Fruit fly (Drosophila melanogaster) whole organism, pupa: Measurements from ENCODE around the gene CG9922.

Source experiments
- CG10348 ChIP-seq: fragments of 200-800 bp; sonication (Bioruptor generic); IDR thresholded peaks from 2 replicates; pipeline ENCODE4 v1.3.6; 2022; ENCODE audit warnings: missing biosample characterization, missing genetic modification characterization
- CG12605 ChIP-seq: fragments of 200-800 bp; sonication (Bioruptor generic); IDR thresholded peaks from 2 replicates; pipeline ENCODE4 v1.3.6; 2022; ENCODE audit warnings: missing biosample characterization, missing genetic modification characterization
- CG13204 ChIP-seq: fragments of 200-800 bp; sonication (Bioruptor generic); optimal IDR thresholded peaks from 2 replicates; lab custom pipeline; 2018; ENCODE audit warnings: missing biosample characterization, mild to moderate bottlenecking, missing genetic modification characterization, moderate library complexity
- CG14655 ChIP-seq: fragments of 200-800 bp; sonication (Bioruptor generic); optimal IDR thresholded peaks from 3 replicates; lab custom pipeline; 2017; ENCODE audit warnings: mild to moderate bottlenecking, missing biosample characterization, missing genetic modification reagents, missing genetic modification characterization
- CG15710 ChIP-seq: fragments of 200-800 bp; sonication (Bioruptor generic); optimal IDR thresholded peaks from 2 replicates; lab custom pipeline; 2018; ENCODE audit warnings: missing biosample characterization, mild to moderate bottlenecking, missing genetic modification characterization, moderate library complexity
- CG17806 ChIP-seq: fragments of 200-800 bp; sonication (Bioruptor generic); optimal IDR thresholded peaks from 2 replicates; lab custom pipeline; 2018; ENCODE audit warnings: missing biosample characterization, mild to moderate bottlenecking, missing genetic modification characterization, moderate library complexity
- CG32121 ChIP-seq: fragments of 200-800 bp; sonication (Bioruptor generic); IDR thresholded peaks from 2 replicates; pipeline ENCODE4 v1.3.6; 2022; ENCODE audit warnings: missing biosample characterization, missing genetic modification characterization
- CG34367 ChIP-seq: fragments of 200-800 bp; sonication (Bioruptor generic); optimal IDR thresholded peaks from 2 replicates; lab custom pipeline; 2018; ENCODE audit warnings: missing biosample characterization, mild to moderate bottlenecking, missing genetic modification characterization
- CG4496 ChIP-seq: fragments of 200-800 bp; sonication (Bioruptor generic); IDR thresholded peaks from 3 replicates; pipeline ENCODE4 v1.3.6; 2022; ENCODE audit warnings: missing biosample characterization, missing genetic modification characterization
- CG8159 ChIP-seq: fragments of 200-800 bp; sonication (Bioruptor generic); optimal IDR thresholded peaks from 3 replicates; lab custom pipeline; 2018; ENCODE audit warnings: missing biosample characterization, mild to moderate bottlenecking, missing genetic modification characterization, moderate library complexity
- CG8301 ChIP-seq: fragments of 200-800 bp; sonication (Bioruptor generic); optimal IDR thresholded peaks from 2 replicates; lab custom pipeline; 2018; ENCODE audit warnings: missing biosample characterization, mild to moderate bottlenecking, missing genetic modification characterization
- CG9948 ChIP-seq: fragments of 200-800 bp; sonication (Bioruptor generic); optimal IDR thresholded peaks from 2 replicates; lab custom pipeline; 2018; ENCODE audit warnings: missing biosample characterization, mild to moderate bottlenecking, missing genetic modification characterization, moderate library complexity
- D1 ChIP-seq: fragments of 200-800 bp; sonication (Bioruptor generic); optimal IDR thresholded peaks from 2 replicates; lab custom pipeline; 2018; ENCODE audit warnings: missing biosample characterization, mild to moderate bottlenecking, missing genetic modification characterization, moderate library complexity
- EcR ChIP-seq: fragments of 200-800 bp; sonication (Bioruptor generic); optimal IDR thresholded peaks from 3 replicates; lab custom pipeline; 2019; ENCODE audit warnings: missing biosample characterization, missing genetic modification characterization, mild to moderate bottlenecking, moderate library complexity, missing genetic modification reagents
- Ets98B ChIP-seq: fragments of 200-800 bp; sonication (Bioruptor generic); IDR thresholded peaks from 2 replicates; pipeline ENCODE4 v1.3.6; 2022; ENCODE audit warnings: missing biosample characterization, missing genetic modification characterization
- Pif1A ChIP-seq: fragments of 200-800 bp; sonication (Bioruptor generic); optimal IDR thresholded peaks from 3 replicates; lab custom pipeline; 2016; ENCODE audit warnings: missing biosample characterization, missing genetic modification characterization
- Pif1B ChIP-seq: fragments of 200-800 bp; sonication (Bioruptor generic); optimal IDR thresholded peaks from 3 replicates; lab custom pipeline; 2016; ENCODE audit warnings: missing biosample characterization, missing genetic modification characterization
- Snoo ChIP-seq: fragments of 200-800 bp; sonication (Bioruptor generic); optimal IDR thresholded peaks from 3 replicates; lab custom pipeline; 2017; ENCODE audit warnings: missing biosample characterization, mild to moderate bottlenecking, missing genetic modification characterization, inconsistent platforms
- fd96Ca ChIP-seq: fragments of 200-800 bp; sonication (Bioruptor generic); IDR thresholded peaks from 3 replicates; pipeline ENCODE4 v1.3.6; 2022; ENCODE audit warnings: missing biosample characterization, missing genetic modification characterization
- gl ChIP-seq: fragments of 200-800 bp; sonication (Bioruptor generic); optimal IDR thresholded peaks from 2 replicates; lab custom pipeline; 2018; ENCODE audit warnings: missing biosample characterization, mild to moderate bottlenecking, missing genetic modification characterization
- rn ChIP-seq: fragments of 200-800 bp; sonication (Bioruptor generic); IDR thresholded peaks from 2 replicates; pipeline ENCODE4 v1.3.6; 2022; ENCODE audit warnings: missing biosample characterization, missing genetic modification characterization

CG9922 gene

dm6 chr3R:14041647-14042046 is 5.4 kb upstream of the CG9922 start:
- TF ChIP-seq CG9948: no peak
- no peak for TF ChIP-seq CG4496 (GFP tag; lab: Robert Waterston, UW)
- TF ChIP-seq Ets98B: no peak
- TF ChIP-seq CG14655: no peak
- no peak for TF ChIP-seq Pif1A
- TF ChIP-seq CG15710: no peak
- TF ChIP-seq EcR (GFP tag; lab: Kevin White, UChicago): no peak
- TF ChIP-seq CG34367 (tag; lab: Kevin White, UChicago): no peak
- TF ChIP-seq CG10348 (GFP tag; lab: Robert Waterston, UW): no peak
- no peak for TF ChIP-seq CG32121 (GFP tag; lab: Robert Waterston, UW)
- TF ChIP-seq CG12605 (GFP tag; lab: Robert Waterston, UW): no peak
- TF ChIP-seq D1 (tag; lab: Kevin White, UChicago): no peak
- no peak for TF ChIP-seq rn (GFP tag; lab: Robert Waterston, UW)
- TF ChIP-seq fd96Ca (GFP tag; lab: Robert Waterston, UW): no peak
- no peak for TF ChIP-seq Snoo (tag; lab: Kevin White, UChicago)
- no peak for TF ChIP-seq Pif1B
- TF ChIP-seq CG17806: no peak
- TF ChIP-seq CG13204 (GFP tag; lab: Kevin White, UChicago): no peak

- peak; percentile 6 for TF ChIP-seq CG15710
- no peak for TF ChIP-seq gl
These were observed 4.8 kb upstream of the CG9922 start for dm6 chr3R:14041036-14041435.

dm6 chr3R:14037330-14037729 is 1.1 kb upstream of the CG9922 start:
- TF ChIP-seq CG34367 (tag; lab: Kevin White, UChicago) (no peak), fd96Ca (GFP tag; lab: Robert Waterston, UW) (no peak), EcR (GFP tag; lab: Kevin White, UChicago) (no peak), CG9948 (no peak), gl (no peak), CG12605 (GFP tag; lab: Robert Waterston, UW) (no peak), CG14655 (no peak), Pif1A (no peak), rn (GFP tag; lab: Robert Waterston, UW) (no peak), CG15710 (no peak), CG8159 (tag; lab: Kevin White, UChicago) (no peak), Ets98B (no peak), D1 (tag; lab: Kevin White, UChicago) (no peak), CG13204 (GFP tag; lab: Kevin White, UChicago) (no peak), Pif1B (no peak), Snoo (tag; lab: Kevin White, UChicago) (no peak), CG32121 (GFP tag; lab: Robert Waterston, UW) (no peak)

- no peak for TF ChIP-seq rn (GFP tag; lab: Robert Waterston, UW)
- no peak for TF ChIP-seq CG34367 (tag; lab: Kevin White, UChicago)
- TF ChIP-seq CG8159 (tag; lab: Kevin White, UChicago): no peak
- TF ChIP-seq D1 (tag; lab: Kevin White, UChicago): no peak
These were observed 1.6 kb downstream of the CG9922 start for dm6 chr3R:14034636-14035035.

- TF ChIP-seq Pif1A (no peak), Pif1B (no peak)
These were observed 3.6 kb downstream of the CG9922 start for dm6 chr3R:14032422-14033188.

- TF ChIP-seq D1 (tag; lab: Kevin White, UChicago): no peak
- no peak for TF ChIP-seq CG13204 (GFP tag; lab: Kevin White, UChicago)
- TF ChIP-seq fd96Ca (GFP tag; lab: Robert Waterston, UW): no peak
- TF ChIP-seq EcR (GFP tag; lab: Kevin White, UChicago): peak; percentile 34
- TF ChIP-seq CG8301 (tag; lab: Kevin White, UChicago): no peak
- no peak for TF ChIP-seq Pif1B
- TF ChIP-seq CG8159 (tag; lab: Kevin White, UChicago): peak; percentile 66
- no peak for TF ChIP-seq rn (GFP tag; lab: Robert Waterston, UW)
- peak; percentile 38 for TF ChIP-seq Snoo (tag; lab: Kevin White, UChicago)
- TF ChIP-seq CG12605 (GFP tag; lab: Robert Waterston, UW): no peak
- TF ChIP-seq CG4496 (GFP tag; lab: Robert Waterston, UW): no peak
- no peak for TF ChIP-seq Ets98B
- TF ChIP-seq CG10348 (GFP tag; lab: Robert Waterston, UW): no peak
- no peak for TF ChIP-seq CG32121 (GFP tag; lab: Robert Waterston, UW)
- TF ChIP-seq Pif1A: no peak
- peak; percentile 6 for TF ChIP-seq CG17806
- TF ChIP-seq CG9948: peak; percentile 32
- TF ChIP-seq gl: no peak
- TF ChIP-seq CG34367 (tag; lab: Kevin White, UChicago): peak; percentile 5
- TF ChIP-seq CG15710: peak; percentile 59
- peak; percentile 45 for TF ChIP-seq CG14655
- TF ChIP-seq, all 21 proteins: peak for 8
These were observed 4.4 kb downstream of the CG9922 start, which contains the start of the genes rdx and CG3061 for dm6 chr3R:14031531-14032414. rdx (minus strand) TSS chr3R:14032057. CG3061 (plus strand) TSS chr3R:14032371.
